Worm (Caenorhabditis elegans) whole organism, L3 larva: ENCODE results near the gene Y32G9B.1.

Experiments
- ZK546.5 ChIP-seq: sonication (generic microtip); optimal IDR thresholded peaks from 2 replicates; lab custom pipeline; 2017; ENCODE audit warnings: missing biosample characterization, missing genetic modification characterization
- elt-3 ChIP-seq, 3 experiments: fragments of 150-350 bp in 1 of 3; sonication (generic microtip) in 2 of 3; optimal IDR thresholded peaks; 2 replicates in 2 of 3; 4 replicates in 1 of 3; lab custom pipeline; 2014 to 2017; ENCODE audit warnings: missing biosample characterization in 3 of 3, missing genetic modification characterization in 3 of 3
- fkh-10 ChIP-seq: sonication (generic microtip); optimal IDR thresholded peaks from 2 replicates; lab custom pipeline; 2017; ENCODE audit warnings: missing biosample characterization, missing genetic modification reagents, missing genetic modification characterization
- pqm-1 ChIP-seq: fragments of 150-350 bp; optimal IDR thresholded peaks from 2 replicates; lab custom pipeline; 2017; ENCODE audit warnings: missing biosample characterization, missing genetic modification characterization, inconsistent platforms
- sea-2 ChIP-seq: fragments of 150-350 bp; sonication (generic microtip); optimal IDR thresholded peaks from 4 replicates; lab custom pipeline; 2014; ENCODE audit warnings: missing biosample characterization, missing genetic modification reagents, missing genetic modification characterization
- unc-39 ChIP-seq: sonication (generic microtip); optimal IDR thresholded peaks from 4 replicates; lab custom pipeline; 2017; ENCODE audit warnings: missing biosample characterization, missing genetic modification characterization

DNA sequence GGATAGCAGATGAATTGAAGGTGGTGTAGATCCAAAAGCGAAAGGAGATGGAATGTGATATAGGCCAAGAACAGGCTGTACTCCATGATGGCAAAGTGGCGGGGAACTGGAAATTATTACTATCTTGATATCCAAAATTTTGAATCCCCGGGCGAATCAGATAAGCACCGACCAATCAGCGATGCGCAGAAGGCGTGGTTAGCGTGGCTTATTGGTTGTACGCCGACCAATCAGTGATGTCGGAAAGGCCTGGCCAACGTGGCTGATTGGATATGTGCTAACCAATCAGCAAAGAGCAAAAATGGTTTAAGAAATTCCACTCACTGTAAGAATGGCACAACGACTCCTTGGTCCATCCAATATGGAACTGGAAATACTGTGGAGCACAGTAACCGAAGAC is 49.9 kb downstream of the Y32G9B.1 start:
- TF ChIP-seq sea-2 (GFP tag; lab: Kevin White, UChicago) (no peak), ZK546.5 (tag; lab: Kevin White, UChicago) (no peak), pqm-1 (tag; lab: Kevin White, UChicago) (no peak), unc-39 (no peak), fkh-10 (GFP tag; lab: Kevin White, UChicago) (no peak), elt-3 (tag; optimal IDR thresholded peaks at IDR 0.05; lab: Kevin White, UChicago) (no peak)
